Fruit fly (Drosophila melanogaster): Measurements from ENCODE around the gene CG7730.

The CG7730 gene

dm6 chr3L:17010492-17011303, 16.6 kb upstream of the CG7730 start (continued):
- TF ChIP-seq D (optimal IDR thresholded peaks at IDR 0.05) (peak; percentile 79), D (GFP tag; optimal IDR thresholded peaks at IDR 0.05) (no peak), jigr1 (GFP tag; IDR thresholded peaks at IDR 0.05) (no peak), ranshi (GFP tag; IDR thresholded peaks at IDR 0.05) (0 out of 2 replicates have a peak, but pooled peaks have one; percentile 24), bowl (GFP tag; IDR thresholded peaks at IDR 0.05) (no peak)

DNA sequence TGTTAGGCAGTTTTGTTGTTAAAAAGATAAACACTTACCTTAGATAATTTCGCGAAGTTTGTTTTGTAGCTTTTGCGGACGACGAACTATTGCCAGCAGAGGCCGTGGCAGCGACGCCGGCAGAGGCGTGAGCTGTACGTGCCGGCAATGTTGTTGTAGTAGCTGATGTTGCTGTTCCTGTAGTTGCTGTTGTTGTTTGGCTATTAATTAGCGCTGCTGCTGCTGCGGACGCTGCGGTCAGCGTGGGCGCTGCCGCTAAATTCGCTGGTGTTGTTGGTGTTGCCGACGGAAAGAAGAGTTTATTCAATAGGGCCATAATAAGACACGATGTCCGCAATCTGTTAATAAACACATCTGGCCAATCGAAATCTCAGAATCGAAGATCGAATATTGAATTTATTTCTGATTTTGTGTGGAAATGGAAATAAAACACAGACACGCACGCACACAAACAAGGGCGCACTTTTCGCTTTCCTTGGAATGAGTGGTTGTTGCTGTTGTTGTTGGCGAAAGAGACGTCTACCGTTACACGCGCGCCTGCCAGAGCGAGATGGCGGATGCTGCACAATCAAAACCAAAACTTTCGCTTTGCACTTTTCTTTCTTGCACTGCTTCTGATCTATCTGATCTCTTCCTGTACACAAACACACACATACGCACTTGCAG, 15.8 kb upstream of the CG7730 start:
- no peak for TF ChIP-seq CG4282 (GFP tag; optimal IDR thresholded peaks at IDR 0.05)
- no peak for TF ChIP-seq da (GFP tag; optimal IDR thresholded peaks at IDR 0.05)
- no peak for TF ChIP-seq CG8359 (GFP tag; optimal IDR thresholded peaks at IDR 0.05; ENCODE audit: borderline replicate concordance)
- TF ChIP-seq CG2889 (GFP tag; IDR thresholded peaks at IDR 0.05): no peak
- no peak for TF ChIP-seq Dbx (GFP tag; IDR thresholded peaks at IDR 0.05)
- TF ChIP-seq CrebB (tag; optimal IDR thresholded peaks at IDR 0.05): no peak
- TF ChIP-seq CG10209 (GFP tag; optimal IDR thresholded peaks at IDR 0.05): no peak
- no peak for TF ChIP-seq HmgD (GFP tag; optimal IDR thresholded peaks at IDR 0.05)
- no peak for TF ChIP-seq CoRest (tag; optimal IDR thresholded peaks at IDR 0.05)
- TF ChIP-seq CG4820 (GFP tag; optimal IDR thresholded peaks at IDR 0.05): no peak
- no peak for TF ChIP-seq gem (tag; optimal IDR thresholded peaks at IDR 0.05)
- no peak for TF ChIP-seq CG5180 (GFP tag; optimal IDR thresholded peaks at IDR 0.05)
- TF ChIP-seq CG1832 (GFP tag; optimal IDR thresholded peaks at IDR 0.05): peak; percentile 65
- TF ChIP-seq bowl (GFP tag; IDR thresholded peaks at IDR 0.05): no peak
- peak; percentile 30 for TF ChIP-seq CG8478 (optimal IDR thresholded peaks at IDR 0.05)
- no peak for TF ChIP-seq abd-A (tag; optimal IDR thresholded peaks at IDR 0.05)
- peak; percentile 79 for TF ChIP-seq Blimp-1 (GFP tag; optimal IDR thresholded peaks at IDR 0.05)
- peak; percentile 48 for TF ChIP-seq Jarid2 (GFP tag; optimal IDR thresholded peaks at IDR 0.05)
- no peak for TF ChIP-seq D (optimal IDR thresholded peaks at IDR 0.05)
- no peak for TF ChIP-seq D (GFP tag; optimal IDR thresholded peaks at IDR 0.05)
- TF ChIP-seq Vsx1 (GFP tag; optimal IDR thresholded peaks at IDR 0.05): no peak
- TF ChIP-seq zen2 (GFP tag; IDR thresholded peaks at IDR 0.05; ENCODE audit: partially characterized antibody): no peak
- no peak for TF ChIP-seq CG12104 (GFP tag; optimal IDR thresholded peaks at IDR 0.05)
- TF ChIP-seq br (optimal IDR thresholded peaks at IDR 0.05): no peak
- no peak for TF ChIP-seq H2.0 (GFP tag; IDR thresholded peaks at IDR 0.05)
- TF ChIP-seq peb (GFP tag; IDR thresholded peaks at IDR 0.05): no peak
- TF ChIP-seq sr (GFP tag; IDR thresholded peaks at IDR 0.05): peak; percentile 62; the same call in 1 of the 3 replicates
- no peak for TF ChIP-seq Dp (GFP tag; optimal IDR thresholded peaks at IDR 0.05)
- TF ChIP-seq CG2129 (GFP tag; IDR thresholded peaks at IDR 0.05; ENCODE audit: partially characterized antibody): no peak
- TF ChIP-seq ci (GFP tag; IDR thresholded peaks at IDR 0.05): 0 out of 3 replicates have a peak, but pooled peaks have one; percentile 19
- no peak for TF ChIP-seq pum (GFP tag; optimal IDR thresholded peaks at IDR 0.05)
- TF ChIP-seq yki (optimal IDR thresholded peaks at IDR 0.05): no peak
- TF ChIP-seq toy (GFP tag; IDR thresholded peaks at IDR 0.05): no peak
- no peak for TF ChIP-seq Fer3 (tag; optimal IDR thresholded peaks at IDR 0.05)
- no peak for TF ChIP-seq CG6272 (GFP tag; IDR thresholded peaks at IDR 0.05)
- no peak for TF ChIP-seq CG7271 (tag; optimal IDR thresholded peaks at IDR 0.05)
- peak; percentile 55 for TF ChIP-seq Med (GFP tag)
- TF ChIP-seq unpg (GFP tag; optimal IDR thresholded peaks at IDR 0.05): no peak
- TF ChIP-seq en (GFP tag; optimal IDR thresholded peaks at IDR 0.05): no peak
- TF ChIP-seq Optix (GFP tag; IDR thresholded peaks at IDR 0.05): no peak
- TF ChIP-seq Adf1 (GFP tag; IDR thresholded peaks at IDR 0.05): peak; percentile 92
- TF ChIP-seq danr (GFP tag; IDR thresholded peaks at IDR 0.05): no peak
- no peak for TF ChIP-seq CG2116 (GFP tag; optimal IDR thresholded peaks at IDR 0.05)
- TF ChIP-seq C15 (GFP tag; IDR thresholded peaks at IDR 0.05): no peak
- TF ChIP-seq wor (GFP tag; IDR thresholded peaks at IDR 0.05): no peak
- TF ChIP-seq CG14860 (GFP tag; IDR thresholded peaks at IDR 0.05; ENCODE audit: partially characterized antibody): no peak
